Worm (Caenorhabditis elegans) whole organism, L4/young adult: ENCODE data around the gene W03C9.8.

Experiments used
- dao-5 ChIP-seq: sonication (generic microtip); optimal IDR thresholded peaks from 2 replicates; lab custom pipeline; 2016; ENCODE audit warnings: missing genotype, missing genetic modification characterization, moderate library complexity, missing compliant biosample characterization
- him-1 ChIP-seq: sonication (generic microtip); optimal IDR thresholded peaks from 2 replicates; lab custom pipeline; 2016; ENCODE audit warnings: missing genotype, missing genetic modification reagents, missing genetic modification characterization, missing compliant biosample characterization

- TF ChIP-seq him-1 (peak; percentile 73), dao-5 (tag; lab: Kevin White, UChicago) (no peak)
Measured at ce11 chrII:11967507-11968127, 19.1 kb downstream of the W03C9.8 start, which contains the start of gene W03C9.5.
